Fruit fly (Drosophila melanogaster) whole organism, embryonic: ENCODE results near the gene Alp9.

Source experiments
- CG10147 ChIP-seq: fragments of 200-800 bp; sonication (Bioruptor generic); optimal IDR thresholded peaks from 2 replicates; lab custom pipeline; 2019; ENCODE audit warnings: missing biosample characterization, mild to moderate bottlenecking, missing genetic modification characterization, moderate library complexity
- CG10321 ChIP-seq: fragments of 200-800 bp; sonication (Bioruptor generic); IDR thresholded peaks from 2 replicates; pipeline ENCODE4 v1.3.6; 2022; ENCODE audit warnings: missing biosample characterization, missing genetic modification characterization
- CG12155 ChIP-seq: fragments of 200-800 bp; sonication (Bioruptor generic); optimal IDR thresholded peaks from 3 replicates; lab custom pipeline; 2016; ENCODE audit warnings: missing biosample characterization, missing genetic modification characterization
- CG14014 ChIP-seq: fragments of 200-800 bp; sonication (Bioruptor generic); IDR thresholded peaks from 2 replicates; pipeline ENCODE4 v1.3.6; 2022; ENCODE audit warnings: missing biosample characterization, missing genetic modification characterization
- CG15514 ChIP-seq: fragments of 200-800 bp; sonication (Bioruptor generic); optimal IDR thresholded peaks from 3 replicates; lab custom pipeline; 2017; ENCODE audit warnings: missing biosample characterization, missing genetic modification characterization, mild to moderate bottlenecking, moderate library complexity, missing genetic modification reagents
- CG15601 ChIP-seq: fragments of 200-800 bp; sonication (Bioruptor generic); optimal IDR thresholded peaks from 3 replicates; lab custom pipeline; 2019; ENCODE audit warnings: missing biosample characterization, mild to moderate bottlenecking, missing genetic modification characterization, moderate library complexity
- CG1602 ChIP-seq: fragments of 200-800 bp; sonication (Bioruptor generic); optimal IDR thresholded peaks from 3 replicates; lab custom pipeline; 2016; ENCODE audit warnings: missing biosample characterization, missing genetic modification characterization
- CG18599 ChIP-seq: fragments of 200-800 bp; sonication (Bioruptor generic); optimal IDR thresholded peaks from 3 replicates; lab custom pipeline; 2017; ENCODE audit warnings: missing biosample characterization, missing genetic modification characterization, mild to moderate bottlenecking, moderate library complexity, missing genetic modification reagents
- CG31365 ChIP-seq: fragments of 200-800 bp; sonication (Bioruptor generic); optimal IDR thresholded peaks from 2 replicates; lab custom pipeline; 2018; ENCODE audit warnings: missing biosample characterization, mild to moderate bottlenecking, missing genetic modification characterization
- CG4328 ChIP-seq: fragments of 200-800 bp; sonication (Bioruptor generic); optimal IDR thresholded peaks from 3 replicates; lab custom pipeline; 2017; ENCODE audit warnings: missing biosample characterization, missing genetic modification reagents, missing genetic modification characterization
- CG4360 ChIP-seq: fragments of 200-800 bp; sonication (Bioruptor generic); IDR thresholded peaks from 2 replicates; pipeline ENCODE4 v1.3.6; 2022; ENCODE audit warnings: missing biosample characterization, missing genetic modification characterization
- CG4424 ChIP-seq: fragments of 200-800 bp; sonication (Bioruptor generic); optimal IDR thresholded peaks from 3 replicates; lab custom pipeline; 2016; ENCODE audit warnings: missing biosample characterization, missing genetic modification characterization
- CG5245 ChIP-seq: fragments of 200-800 bp; sonication (Bioruptor generic); optimal IDR thresholded peaks from 3 replicates; lab custom pipeline; 2016; ENCODE audit warnings: missing biosample characterization, missing genetic modification characterization
- CG7786 ChIP-seq: fragments of 200-800 bp; sonication (Bioruptor generic); optimal IDR thresholded peaks from 2 replicates; lab custom pipeline; 2016; ENCODE audit warnings: missing biosample characterization, missing genetic modification characterization
- CG8924 ChIP-seq: fragments of 200-800 bp; optimal IDR thresholded peaks from 3 replicates; lab custom pipeline; 2019; ENCODE audit warnings: missing biosample characterization, mild to moderate bottlenecking, missing genetic modification characterization, moderate library complexity
- CG9876 ChIP-seq: fragments of 200-800 bp; sonication (Bioruptor generic); optimal IDR thresholded peaks from 2 replicates; lab custom pipeline; 2016; ENCODE audit warnings: missing biosample characterization, missing genetic modification characterization
- Chrac-16 ChIP-seq: fragments of 200-800 bp; sonication (Bioruptor generic); optimal IDR thresholded peaks from 3 replicates; lab custom pipeline; 2016; ENCODE audit warnings: missing biosample characterization, missing genetic modification characterization
- D19B ChIP-seq: fragments of 200-800 bp; sonication (Bioruptor generic); optimal IDR thresholded peaks from 2 replicates; lab custom pipeline; 2017; ENCODE audit warnings: missing biosample characterization, mild to moderate bottlenecking, missing genetic modification characterization
- Dbx ChIP-seq: fragments of 200-800 bp; sonication (Bioruptor generic); IDR thresholded peaks from 3 replicates; pipeline ENCODE4 v1.3.6; 2022; ENCODE audit warnings: missing biosample characterization, missing genetic modification characterization
- Fer2 ChIP-seq: fragments of 200-800 bp; sonication (Bioruptor generic); optimal IDR thresholded peaks from 2 replicates; lab custom pipeline; 2018; ENCODE audit warnings: missing biosample characterization, mild to moderate bottlenecking, missing genetic modification characterization, moderate library complexity
- Gug ChIP-seq: fragments of 200-800 bp; sonication (Bioruptor generic); IDR thresholded peaks from 4 replicates; pipeline ENCODE4 v1.3.6; 2022; ENCODE audit warnings: missing biosample characterization, missing genetic modification characterization
- H2.0 ChIP-seq: fragments of 200-800 bp; sonication (Bioruptor generic); IDR thresholded peaks from 2 replicates; pipeline ENCODE4 v1.3.6; 2022; ENCODE audit warnings: missing biosample characterization, missing genetic modification characterization
- HHEX ChIP-seq: fragments of 200-800 bp; sonication (Bioruptor generic); optimal IDR thresholded peaks from 3 replicates; lab custom pipeline; 2017; ENCODE audit warnings: missing biosample characterization, mild to moderate bottlenecking, missing genetic modification characterization, missing genetic modification reagents
- Hmr ChIP-seq: fragments of 200-800 bp; sonication (Bioruptor generic); optimal IDR thresholded peaks from 3 replicates; lab custom pipeline; 2017; ENCODE audit warnings: mild to moderate bottlenecking, missing biosample characterization, missing genetic modification reagents, missing genetic modification characterization
- MTF-1 ChIP-seq: fragments of 200-800 bp; sonication (Bioruptor generic); optimal IDR thresholded peaks from 2 replicates; lab custom pipeline; 2018; ENCODE audit warnings: missing biosample characterization, mild to moderate bottlenecking, missing genetic modification characterization, borderline replicate concordance
- Myb ChIP-seq: fragments of 200-800 bp; sonication (Bioruptor generic); optimal IDR thresholded peaks from 2 replicates; lab custom pipeline; 2016; ENCODE audit warnings: missing biosample characterization, missing genetic modification characterization
- NfI ChIP-seq: fragments of 200-800 bp; sonication (Bioruptor generic); optimal IDR thresholded peaks from 3 replicates; lab custom pipeline; 2018; ENCODE audit warnings: missing biosample characterization, mild to moderate bottlenecking, missing genetic modification characterization, moderate library complexity
- PHDP ChIP-seq: fragments of 200-800 bp; sonication (Bioruptor generic); optimal IDR thresholded peaks from 3 replicates; lab custom pipeline; 2018; ENCODE audit warnings: missing biosample characterization, mild to moderate bottlenecking, missing genetic modification characterization, moderate library complexity
- Ptx1 ChIP-seq: fragments of 200-800 bp; sonication (Bioruptor generic); IDR thresholded peaks from 2 replicates; pipeline ENCODE4 v1.3.6; 2022; ENCODE audit warnings: missing biosample characterization, missing genetic modification characterization
- Sox102F ChIP-seq: fragments of 200-800 bp; sonication (Bioruptor generic); optimal IDR thresholded peaks from 2 replicates; lab custom pipeline; 2018; ENCODE audit warnings: missing biosample characterization, mild to moderate bottlenecking, missing genetic modification characterization, moderate library complexity
- amos ChIP-seq: fragments of 200-800 bp; sonication (Bioruptor generic); IDR thresholded peaks from 2 replicates; pipeline ENCODE4 v1.3.6; 2022; ENCODE audit warnings: missing biosample characterization, missing genetic modification characterization; ENCODE audit not compliant: partially characterized antibody
- bigmax ChIP-seq: fragments of 200-800 bp; sonication (Bioruptor generic); optimal IDR thresholded peaks from 2 replicates; lab custom pipeline; 2018; ENCODE audit warnings: missing biosample characterization, mild to moderate bottlenecking, missing genetic modification characterization
- br ChIP-seq: fragments of >200 bp; optimal IDR thresholded peaks from 2 replicates; lab custom pipeline; 2017
- cas ChIP-seq: fragments of 200-800 bp; sonication (Bioruptor generic); IDR thresholded peaks from 2 replicates; pipeline ENCODE4 v1.3.6; 2022; ENCODE audit warnings: missing biosample characterization, missing genetic modification characterization
- corto ChIP-seq: fragments of 200-800 bp; sonication (Bioruptor generic); optimal IDR thresholded peaks from 2 replicates; lab custom pipeline; 2016; ENCODE audit warnings: missing biosample characterization, mild to moderate bottlenecking, missing genetic modification characterization, moderate library complexity
- dati ChIP-seq: fragments of 200-800 bp; sonication (Bioruptor generic); IDR thresholded peaks from 2 replicates; pipeline ENCODE4 v1.3.6; 2022; ENCODE audit warnings: missing biosample characterization, missing genetic modification characterization
- fd96Cb ChIP-seq: fragments of 200-800 bp; sonication (Bioruptor generic); optimal IDR thresholded peaks from 2 replicates; lab custom pipeline; 2018; ENCODE audit warnings: missing biosample characterization, mild to moderate bottlenecking, missing genetic modification characterization, moderate library complexity
- gro ChIP-seq: fragments of 200-800 bp; sonication (Bioruptor generic); optimal IDR thresholded peaks from 2 replicates; lab custom pipeline; 2016; ENCODE audit warnings: missing biosample characterization, missing genetic modification characterization
- lbe ChIP-seq: fragments of 200-800 bp; sonication (Bioruptor generic); optimal IDR thresholded peaks from 2 replicates; lab custom pipeline; 2016; ENCODE audit warnings: missing biosample characterization, mild to moderate bottlenecking, missing genetic modification characterization
- lilli ChIP-seq: fragments of 200-800 bp; sonication (Bioruptor generic); optimal IDR thresholded peaks from 3 replicates; lab custom pipeline; 2016; ENCODE audit warnings: missing biosample characterization, missing genetic modification characterization
- luna ChIP-seq: fragments of 200-800 bp; sonication (Bioruptor generic); optimal IDR thresholded peaks from 2 replicates; lab custom pipeline; 2016; ENCODE audit warnings: missing biosample characterization, missing genetic modification characterization
- mam ChIP-seq: fragments of 200-800 bp; sonication (Bioruptor generic); optimal IDR thresholded peaks from 3 replicates; lab custom pipeline; 2016; ENCODE audit warnings: missing biosample characterization, missing genetic modification characterization
- odd ChIP-seq: fragments of 200-800 bp; sonication (Bioruptor generic); optimal IDR thresholded peaks from 2 replicates; lab custom pipeline; 2017; ENCODE audit warnings: missing biosample characterization, mild to moderate bottlenecking, missing genetic modification characterization
- prd ChIP-seq, 3 experiments: fragments of >200 bp in 2 of 3; fragments of 200-800 bp in 1 of 3; sonication (Bioruptor generic) in 1 of 3; optimal IDR thresholded peaks in 2 of 3; IDR thresholded peaks in 1 of 3; 2 replicates in 2 of 3; 3 replicates in 1 of 3; pipeline versions ENCODE4 v1.3.6 to Lab custom; 2017 to 2022; ENCODE audit warnings: missing biosample characterization in 1 of 3, missing genetic modification characterization in 1 of 3
- row ChIP-seq: fragments of 200-800 bp; sonication (Bioruptor generic); IDR thresholded peaks from 3 replicates; pipeline ENCODE4 v1.3.6; 2022; ENCODE audit warnings: missing biosample characterization, missing genetic modification characterization
- schlank ChIP-seq: fragments of 200-800 bp; sonication (Bioruptor generic); optimal IDR thresholded peaks from 2 replicates; lab custom pipeline; 2018; ENCODE audit warnings: missing biosample characterization, mild to moderate bottlenecking, missing genetic modification characterization
- seq ChIP-seq: fragments of 200-800 bp; sonication (Bioruptor generic); IDR thresholded peaks from 2 replicates; pipeline ENCODE4 v1.3.6; 2022; ENCODE audit warnings: missing biosample characterization, missing genetic modification characterization
- sima ChIP-seq: fragments of 200-800 bp; sonication (Bioruptor generic); optimal IDR thresholded peaks from 2 replicates; lab custom pipeline; 2016; ENCODE audit warnings: missing biosample characterization, missing genetic modification characterization
- so ChIP-seq: fragments of 200-800 bp; sonication (Bioruptor generic); IDR thresholded peaks from 3 replicates; pipeline ENCODE4 v1.3.6; 2022; ENCODE audit warnings: missing biosample characterization, missing genetic modification characterization
- ttk ChIP-seq: fragments of 200-800 bp; sonication (Bioruptor generic); IDR thresholded peaks from 2 replicates; pipeline ENCODE4 v2.1.2; 2022; ENCODE audit warnings: missing biosample characterization, missing genetic modification characterization
- zfh1 ChIP-seq: fragments of 200-800 bp; sonication (Bioruptor generic); IDR thresholded peaks from 3 replicates; pipeline ENCODE4 v1.3.6; 2022; ENCODE audit warnings: missing biosample characterization, missing genetic modification characterization

Alp9 gene

dm6 chr3L:5554377-5554776, 41.0 kb upstream of the Alp9 start (continued):
- no peak for TF ChIP-seq CG18599 (GFP tag; lab: Kevin White, UChicago)
- no peak for TF ChIP-seq schlank (tag; lab: Kevin White, UChicago)
- TF ChIP-seq Fer2 (tag; lab: Kevin White, UChicago): peak; percentile 22
- peak; percentile 47 for TF ChIP-seq lbe (GFP tag; lab: Kevin White, UChicago)
- TF ChIP-seq CG4360 (GFP tag; lab: Robert Waterston, UW): no peak
- no peak for TF ChIP-seq odd (GFP tag; lab: Kevin White, UChicago)
- no peak for TF ChIP-seq CG9876 (GFP tag; lab: Kevin White, UChicago)
- peak; percentile 81; the same call in 2 of the 3 replicates for TF ChIP-seq Dbx (GFP tag; lab: Robert Waterston, UW)
- peak; percentile 33 for TF ChIP-seq mam (GFP tag; lab: Kevin White, UChicago)
- TF ChIP-seq Ptx1 (GFP tag; lab: Robert Waterston, UW): peak; percentile 72
- TF ChIP-seq seq (GFP tag; lab: Robert Waterston, UW): 0 out of 2 replicates have a peak, but pooled peaks have one; percentile 38
- no peak for TF ChIP-seq br (lab: Kevin White, UChicago)
- peak; percentile 14 for TF ChIP-seq D19B (GFP tag; lab: Kevin White, UChicago)
- no peak for TF ChIP-seq amos (GFP tag; lab: Robert Waterston, UW)
- no peak for TF ChIP-seq gro (GFP tag; lab: Kevin White, UChicago)
- TF ChIP-seq lilli (GFP tag; lab: Kevin White, UChicago): peak; percentile 56
- TF ChIP-seq corto: no peak
- peak; percentile 43 for TF ChIP-seq Hmr (GFP tag; lab: Kevin White, UChicago)
- TF ChIP-seq CG1602 (GFP tag; lab: Kevin White, UChicago): peak; percentile 9
- no peak for TF ChIP-seq MTF-1
- peak; percentile 57 for TF ChIP-seq PHDP (tag; lab: Kevin White, UChicago)
- peak; percentile 46 for TF ChIP-seq Chrac-16 (GFP tag; lab: Kevin White, UChicago)
- TF ChIP-seq prd (optimal IDR thresholded peaks at IDR 0.05; lab: Kevin White, UChicago): no peak
- peak; percentile 77 for TF ChIP-seq prd (GFP tag; IDR thresholded peaks at IDR 0.05; lab: Robert Waterston, UW)
- peak; percentile 6 for TF ChIP-seq CG15514
- TF ChIP-seq Sox102F: no peak
- peak; percentile 24 for TF ChIP-seq CG5245 (GFP tag; lab: Kevin White, UChicago)
- no peak for TF ChIP-seq Myb
- peak; percentile 60 for TF ChIP-seq CG10147 (GFP tag; lab: Kevin White, UChicago)
- TF ChIP-seq CG8924 (tag; lab: Kevin White, UChicago): peak; percentile 40
- TF ChIP-seq CG12155: peak; percentile 47
- TF ChIP-seq CG31365 (tag; lab: Kevin White, UChicago): no peak
- TF ChIP-seq so: no peak
- TF ChIP-seq CG4328: no peak
- peak; percentile 59; the same call in 1 of the 2 replicates for TF ChIP-seq cas
- peak; percentile 64 for TF ChIP-seq CG14014 (GFP tag; lab: Robert Waterston, UW)
- TF ChIP-seq Gug: peak; percentile 57; the same call in 1 of the 4 replicates
- TF ChIP-seq HHEX: peak; percentile 51
- no peak for TF ChIP-seq CG10321
- TF ChIP-seq ttk (GFP tag; lab: Robert Waterston, UW): peak; percentile 49; the same call in 1 of the 2 replicates
- TF ChIP-seq CG15601 (tag; lab: Kevin White, UChicago): no peak
- TF ChIP-seq NfI (GFP tag; lab: Kevin White, UChicago): peak; percentile 60
- peak; percentile 65 for TF ChIP-seq H2.0 (GFP tag; lab: Robert Waterston, UW)
- TF ChIP-seq zfh1 (GFP tag; lab: Robert Waterston, UW): 0 out of 3 replicates have a peak, but pooled peaks have one; percentile 62
- TF ChIP-seq CG7786 (GFP tag; lab: Kevin White, UChicago): no peak
- peak; percentile 37 for TF ChIP-seq CG4424
- no peak for TF ChIP-seq sima (GFP tag; lab: Kevin White, UChicago)
- no peak for TF ChIP-seq dati (GFP tag; lab: Robert Waterston, UW)
- TF ChIP-seq fd96Cb (tag; lab: Kevin White, UChicago): peak; percentile 51
- TF ChIP-seq luna (GFP tag; lab: Kevin White, UChicago): no peak
- peak; percentile 73 for TF ChIP-seq row (GFP tag; lab: Robert Waterston, UW)
- no peak for TF ChIP-seq bigmax (GFP tag; lab: Kevin White, UChicago)
